Fruit fly (Drosophila melanogaster) whole organism, embryonic: Measurements from ENCODE around the gene CG15772.

Source experiments
- Antp ChIP-seq: fragments of 200-800 bp; sonication (Bioruptor generic); optimal IDR thresholded peaks from 3 replicates; lab custom pipeline; 2016; ENCODE audit warnings: missing biosample characterization, missing genetic modification characterization
- Atf-2 ChIP-seq: fragments of 200-800 bp; sonication (Bioruptor generic); optimal IDR thresholded peaks from 2 replicates; lab custom pipeline; 2016; ENCODE audit warnings: missing biosample characterization, missing genetic modification characterization
- BEAF-32 ChIP-seq: fragments of 200-800 bp; sonication (Bioruptor generic); optimal IDR thresholded peaks from 3 replicates; lab custom pipeline; 2017; ENCODE audit warnings: missing biosample characterization, missing genetic modification characterization, mild to moderate bottlenecking, moderate library complexity, missing genetic modification reagents
- CG10366 ChIP-seq: fragments of 200-800 bp; sonication (Bioruptor generic); IDR thresholded peaks from 2 replicates; pipeline ENCODE4 v1.3.6; 2022; ENCODE audit warnings: missing biosample characterization, missing genetic modification characterization
- CG11504 ChIP-seq: fragments of 200-800 bp; sonication (Bioruptor generic); optimal IDR thresholded peaks from 3 replicates; lab custom pipeline; 2019; ENCODE audit warnings: missing biosample characterization, mild to moderate bottlenecking, missing genetic modification characterization, moderate library complexity
- CG12104 ChIP-seq: fragments of 200-800 bp; sonication (Bioruptor generic); optimal IDR thresholded peaks from 3 replicates; lab custom pipeline; 2016; ENCODE audit warnings: missing biosample characterization, missing genetic modification characterization
- CG12155 ChIP-seq: fragments of 200-800 bp; sonication (Bioruptor generic); optimal IDR thresholded peaks from 3 replicates; lab custom pipeline; 2016; ENCODE audit warnings: missing biosample characterization, missing genetic modification characterization
- CG13424 ChIP-seq: fragments of 200-800 bp; sonication (Bioruptor generic); optimal IDR thresholded peaks from 2 replicates; lab custom pipeline; 2019; ENCODE audit warnings: missing biosample characterization, mild to moderate bottlenecking, missing genetic modification characterization, moderate library complexity
- CG14667 ChIP-seq: fragments of 200-800 bp; sonication (Bioruptor generic); IDR thresholded peaks from 2 replicates; pipeline ENCODE4 v1.3.6; 2022; ENCODE audit warnings: missing biosample characterization, missing genetic modification characterization
- CG14710 ChIP-seq: fragments of 200-800 bp; sonication (Bioruptor generic); optimal IDR thresholded peaks from 3 replicates; lab custom pipeline; 2019; ENCODE audit warnings: missing biosample characterization, mild to moderate bottlenecking, missing genetic modification characterization, moderate library complexity
- CG1529 ChIP-seq: fragments of 200-800 bp; sonication (Bioruptor generic); optimal IDR thresholded peaks from 3 replicates; lab custom pipeline; 2018; ENCODE audit warnings: missing biosample characterization, missing genetic modification characterization
- CG16813 ChIP-seq: fragments of 200-800 bp; sonication (Bioruptor generic); IDR thresholded peaks from 3 replicates; pipeline ENCODE4 v1.3.6; 2022; ENCODE audit warnings: missing biosample characterization, missing genetic modification characterization; ENCODE audit not compliant: partially characterized antibody
- CG18262 ChIP-seq: fragments of 200-800 bp; optimal IDR thresholded peaks from 3 replicates; lab custom pipeline; 2019; ENCODE audit warnings: missing biosample characterization, mild to moderate bottlenecking, missing genetic modification characterization, moderate library complexity
- CG2120 ChIP-seq: fragments of 200-800 bp; sonication (Bioruptor generic); optimal IDR thresholded peaks from 3 replicates; lab custom pipeline; 2016; ENCODE audit warnings: missing biosample characterization, missing genetic modification characterization
- CG30403 ChIP-seq: fragments of 200-800 bp; sonication (Bioruptor generic); optimal IDR thresholded peaks from 3 replicates; lab custom pipeline; 2016; ENCODE audit warnings: missing biosample characterization, missing genetic modification characterization
- CG3847 ChIP-seq: fragments of 200-800 bp; sonication (Bioruptor generic); IDR thresholded peaks from 2 replicates; pipeline ENCODE4 v1.3.6; 2022; ENCODE audit warnings: missing biosample characterization, missing genetic modification characterization
- CG4424 ChIP-seq: fragments of 200-800 bp; sonication (Bioruptor generic); optimal IDR thresholded peaks from 3 replicates; lab custom pipeline; 2016; ENCODE audit warnings: missing biosample characterization, missing genetic modification characterization
- CoRest ChIP-seq: fragments of 200-800 bp; sonication (Bioruptor generic); optimal IDR thresholded peaks from 3 replicates; lab custom pipeline; 2018; ENCODE audit warnings: missing biosample characterization, mild to moderate bottlenecking, missing genetic modification characterization, moderate library complexity
- D19A ChIP-seq: fragments of 200-800 bp; optimal IDR thresholded peaks from 3 replicates; lab custom pipeline; 2019; ENCODE audit warnings: missing biosample characterization, mild to moderate bottlenecking, missing genetic modification characterization, moderate library complexity
- Dref ChIP-seq: fragments of 200-800 bp; sonication (Bioruptor generic); IDR thresholded peaks from 2 replicates; pipeline ENCODE4 v1.3.6; 2022; ENCODE audit warnings: missing biosample characterization, missing genetic modification characterization
- Eip74EF ChIP-seq, 2 experiments: fragments of 200-800 bp in 1 of 2; fragments of >200 bp in 1 of 2; sonication (Bioruptor generic) in 1 of 2; optimal IDR thresholded peaks; 2 replicates each; lab custom pipeline; 2017 to 2019; ENCODE audit warnings: missing biosample characterization in 2 of 2, missing genetic modification characterization in 2 of 2, mild to moderate bottlenecking in 1 of 2, moderate library complexity in 1 of 2
- Ets65A ChIP-seq: fragments of 200-800 bp; sonication (Bioruptor generic); peaks from one replicate; lab custom pipeline; 2016; ENCODE audit warnings: missing biosample characterization, missing genetic modification characterization
- Ets97D ChIP-seq: fragments of 200-800 bp; sonication (Bioruptor generic); optimal IDR thresholded peaks from 3 replicates; lab custom pipeline; 2016; ENCODE audit warnings: missing biosample characterization, missing genetic modification characterization
- Gug ChIP-seq: fragments of 200-800 bp; sonication (Bioruptor generic); IDR thresholded peaks from 4 replicates; pipeline ENCODE4 v1.3.6; 2022; ENCODE audit warnings: missing biosample characterization, missing genetic modification characterization
- H2.0 ChIP-seq: fragments of 200-800 bp; sonication (Bioruptor generic); IDR thresholded peaks from 2 replicates; pipeline ENCODE4 v1.3.6; 2022; ENCODE audit warnings: missing biosample characterization, missing genetic modification characterization
- Hr51 ChIP-seq, 2 experiments: fragments of 200-800 bp; sonication (Bioruptor generic); optimal IDR thresholded peaks; 2 replicates in 1 of 2; 3 replicates in 1 of 2; lab custom pipeline; 2016 to 2018; ENCODE audit warnings: missing biosample characterization in 2 of 2, missing genetic modification characterization in 2 of 2, mild to moderate bottlenecking in 1 of 2, moderate library complexity in 1 of 2
- Med ChIP-seq: fragments of 200-800 bp; sonication (Bioruptor generic); peaks from one replicate; lab custom pipeline; 2016; ENCODE audit warnings: missing biosample characterization, missing genetic modification characterization, mild to moderate bottlenecking, inconsistent platforms, moderate library complexity
- Myb ChIP-seq: fragments of 200-800 bp; sonication (Bioruptor generic); optimal IDR thresholded peaks from 2 replicates; lab custom pipeline; 2016; ENCODE audit warnings: missing biosample characterization, missing genetic modification characterization
- NC2α ChIP-seq: fragments of 200-800 bp; sonication (Bioruptor generic); optimal IDR thresholded peaks from 2 replicates; lab custom pipeline; 2016; ENCODE audit warnings: missing biosample characterization, missing genetic modification characterization
- Oli ChIP-seq: fragments of 200-800 bp; sonication (Bioruptor generic); optimal IDR thresholded peaks from 2 replicates; lab custom pipeline; 2018; ENCODE audit warnings: missing biosample characterization, mild to moderate bottlenecking, missing genetic modification characterization, moderate library complexity
- Xrp1 ChIP-seq: fragments of 200-800 bp; sonication (Bioruptor generic); IDR thresholded peaks from 2 replicates; pipeline ENCODE4 v1.3.6; 2022; ENCODE audit warnings: missing biosample characterization, missing genetic modification characterization
- chif ChIP-seq, 2 experiments: fragments of 200-800 bp; sonication (Bioruptor generic); optimal IDR thresholded peaks; 3 replicates each; lab custom pipeline; 2016; ENCODE audit warnings: missing biosample characterization in 2 of 2, missing genetic modification characterization in 2 of 2
- disco-r ChIP-seq: fragments of 200-800 bp; sonication (Bioruptor generic); optimal IDR thresholded peaks from 2 replicates; lab custom pipeline; 2016; ENCODE audit warnings: missing biosample characterization, missing genetic modification characterization
- dysf ChIP-seq: fragments of 200-800 bp; sonication (Bioruptor generic); IDR thresholded peaks from 3 replicates; pipeline ENCODE4 v1.3.6; 2022; ENCODE audit warnings: missing biosample characterization, missing genetic modification characterization
- fd102C ChIP-seq: fragments of 200-800 bp; sonication (Bioruptor generic); optimal IDR thresholded peaks from 2 replicates; lab custom pipeline; 2018; ENCODE audit warnings: missing biosample characterization, mild to moderate bottlenecking, missing genetic modification characterization, moderate library complexity
- kah ChIP-seq: fragments of 200-800 bp; sonication (Bioruptor generic); optimal IDR thresholded peaks from 2 replicates; lab custom pipeline; 2018; ENCODE audit warnings: missing biosample characterization, mild to moderate bottlenecking, missing genetic modification characterization
- knrl ChIP-seq: fragments of 200-800 bp; sonication (Bioruptor generic); IDR thresholded peaks from 3 replicates; pipeline ENCODE4 v1.3.6; 2022; ENCODE audit warnings: missing biosample characterization, missing genetic modification characterization; ENCODE audit not compliant: partially characterized antibody
- lab ChIP-seq: fragments of 200-800 bp; sonication (Bioruptor generic); optimal IDR thresholded peaks from 3 replicates; lab custom pipeline; 2017; ENCODE audit warnings: missing biosample characterization, missing genetic modification characterization, mild to moderate bottlenecking, moderate library complexity, missing genetic modification reagents
- lilli ChIP-seq: fragments of 200-800 bp; sonication (Bioruptor generic); optimal IDR thresholded peaks from 3 replicates; lab custom pipeline; 2016; ENCODE audit warnings: missing biosample characterization, missing genetic modification characterization
- lola ChIP-seq, 3 experiments: fragments of >200 bp in 2 of 3; fragments of 200-800 bp in 1 of 3; sonication (Bioruptor generic) in 1 of 3; optimal IDR thresholded peaks; 2 replicates each; lab custom pipeline; 2017 to 2019; ENCODE audit warnings: missing biosample characterization in 3 of 3, missing genetic modification characterization in 3 of 3, mild to moderate bottlenecking in 1 of 3, moderate library complexity in 1 of 3
- maf-S ChIP-seq: fragments of 200-800 bp; sonication (Bioruptor generic); optimal IDR thresholded peaks from 2 replicates; lab custom pipeline; 2016; ENCODE audit warnings: missing biosample characterization, missing genetic modification characterization
- nerfin-1 ChIP-seq: fragments of 200-800 bp; sonication (Bioruptor generic); optimal IDR thresholded peaks from 3 replicates; lab custom pipeline; 2019; ENCODE audit warnings: missing biosample characterization, mild to moderate bottlenecking, missing genetic modification characterization, moderate library complexity
- org-1 ChIP-seq: fragments of 200-800 bp; sonication (Bioruptor generic); optimal IDR thresholded peaks from 2 replicates; lab custom pipeline; 2017; ENCODE audit warnings: missing biosample characterization, missing genetic modification characterization
- sob ChIP-seq: fragments of 200-800 bp; sonication (Bioruptor generic); IDR thresholded peaks from 2 replicates; pipeline ENCODE4 v1.3.6; 2022; ENCODE audit warnings: missing biosample characterization, missing genetic modification characterization
- tgo ChIP-seq: fragments of 200-800 bp; sonication (Bioruptor generic); IDR thresholded peaks from 3 replicates; pipeline ENCODE4 v1.3.6; 2022; ENCODE audit warnings: missing biosample characterization, missing genetic modification characterization
- ttk ChIP-seq: fragments of 200-800 bp; sonication (Bioruptor generic); IDR thresholded peaks from 2 replicates; pipeline ENCODE4 v2.1.2; 2022; ENCODE audit warnings: missing biosample characterization, missing genetic modification characterization
- tup ChIP-seq: fragments of 200-800 bp; sonication (Bioruptor generic); optimal IDR thresholded peaks from 2 replicates; lab custom pipeline; 2016; ENCODE audit warnings: missing biosample characterization, mild to moderate bottlenecking, missing genetic modification characterization, moderate library complexity
- zfh1 ChIP-seq: fragments of 200-800 bp; sonication (Bioruptor generic); IDR thresholded peaks from 3 replicates; pipeline ENCODE4 v1.3.6; 2022; ENCODE audit warnings: missing biosample characterization, missing genetic modification characterization

Gene CG15772

dm6 chrX:5744992-5745732 is 6.9 kb upstream of the CG15772 start (continued):
- TF ChIP-seq CG2120 (peak; percentile 66), Xrp1 (GFP tag; lab: Robert Waterston, UW) (peak; percentile 39; the same call in 1 of the 2 replicates), CG13424 (tag; lab: Kevin White, UChicago) (peak; percentile 43), CG12155 (GFP tag; lab: Kevin White, UChicago) (peak; percentile 49), Gug (peak; percentile 61; the same call in 1 of the 4 replicates), sob (GFP tag; lab: Robert Waterston, UW) (peak; percentile 17; the same call in 1 of the 2 replicates), Atf-2 (peak; percentile 5), Oli (tag; lab: Kevin White, UChicago) (peak; percentile 23), D19A (tag; lab: Kevin White, UChicago) (peak; percentile 4), CG18262 (peak; percentile 37), maf-S (GFP tag; lab: Kevin White, UChicago) (peak; percentile 53), CG3847 (GFP tag; lab: Robert Waterston, UW) (no peak), org-1 (GFP tag; lab: Kevin White, UChicago) (no peak), nerfin-1 (no peak), lilli (GFP tag; lab: Kevin White, UChicago) (peak; percentile 57), Eip74EF (GFP tag; optimal IDR thresholded peaks at IDR 0.05; lab: Kevin White, UChicago) (no peak), Antp (GFP tag; lab: Kevin White, UChicago) (peak; percentile 31), lab (GFP tag; lab: Kevin White, UChicago) (peak; percentile 21), CG12104 (GFP tag; lab: Kevin White, UChicago) (no peak), Ets65A (GFP tag; lab: Kevin White, UChicago) (peak; percentile 11), Dref (peak; percentile 35), CG30403 (GFP tag; lab: Kevin White, UChicago) (peak; percentile 45), ttk (GFP tag; lab: Robert Waterston, UW) (no peak), fd102C (GFP tag; lab: Kevin White, UChicago) (no peak), zfh1 (GFP tag; lab: Robert Waterston, UW) (peak; percentile 37; the same call in 1 of the 3 replicates), H2.0 (GFP tag; lab: Robert Waterston, UW) (peak; percentile 29; the same call in 1 of the 2 replicates), tup (GFP tag; lab: Kevin White, UChicago) (no peak), CG16813 (GFP tag; lab: Robert Waterston, UW) (peak; percentile 50; the same call in 1 of the 3 replicates), BEAF-32 (GFP tag; lab: Kevin White, UChicago) (peak; percentile 79), Ets97D (GFP tag; lab: Kevin White, UChicago) (no peak), CG10366 (GFP tag; lab: Robert Waterston, UW) (peak; percentile 10; the same call in 1 of the 2 replicates), CG14710 (peak; percentile 2), CG4424 (no peak), lola (GFP tag; optimal IDR thresholded peaks at IDR 0.05; lab: Kevin White, UChicago) (peak in 1 of 3 experiments; percentile 24), tgo (GFP tag; lab: Robert Waterston, UW) (0 out of 3 replicates have a peak, but pooled peaks have one; percentile 18), disco-r (GFP tag; lab: Kevin White, UChicago) (peak; percentile 0), chif (GFP tag; optimal IDR thresholded peaks at IDR 0.05; lab: Kevin White, UChicago) (peak in 1 of 2 experiments; percentile 41), Med (GFP tag; lab: Kevin White, UChicago) (peak; percentile 75), Hr51 (GFP tag; optimal IDR thresholded peaks at IDR 0.05; lab: Kevin White, UChicago) (peak in 1 of 2 experiments; percentile 1), knrl (GFP tag; lab: Robert Waterston, UW) (peak; percentile 69; the same call in 2 of the 3 replicates), CoRest (tag; lab: Kevin White, UChicago) (peak; percentile 2), Myb (GFP tag; lab: Kevin White, UChicago) (peak; percentile 5), CG14667 (GFP tag; lab: Robert Waterston, UW) (no peak), CG11504 (tag; lab: Kevin White, UChicago) (peak; percentile 17), NC2α (no peak), dysf (GFP tag; lab: Robert Waterston, UW) (no peak), kah (GFP tag; lab: Kevin White, UChicago) (peak; percentile 25), CG1529 (GFP tag; lab: Kevin White, UChicago) (peak; percentile 30)
